Fruit fly (Drosophila melanogaster) whole organism, embryonic: Measurements from ENCODE around the gene Drsl1.

ENCODE experiments used
- ATbp ChIP-seq: fragments of 200-800 bp; sonication (Bioruptor generic); optimal IDR thresholded peaks from 2 replicates; lab custom pipeline; 2017; ENCODE audit warnings: missing biosample characterization, mild to moderate bottlenecking, missing genetic modification characterization, missing genetic modification reagents
- Awh ChIP-seq: fragments of 200-800 bp; sonication (Bioruptor generic); IDR thresholded peaks from 2 replicates; pipeline ENCODE4, ENCODE4 v1.3.6; 2022; ENCODE audit warnings: missing biosample characterization, missing genetic modification characterization
- Bteb2 ChIP-seq: fragments of 200-800 bp; sonication (Bioruptor generic); optimal IDR thresholded peaks from 2 replicates; lab custom pipeline; 2016; ENCODE audit warnings: missing biosample characterization, missing genetic modification characterization
- CG10209 ChIP-seq: fragments of 200-800 bp; sonication (Bioruptor generic); optimal IDR thresholded peaks from 3 replicates; lab custom pipeline; 2017; ENCODE audit warnings: missing biosample characterization, mild to moderate bottlenecking, missing genetic modification characterization, missing genetic modification reagents
- CG1024 ChIP-seq: fragments of 200-800 bp; sonication (Bioruptor generic); IDR thresholded peaks from 2 replicates; pipeline ENCODE4 v1.3.6; 2022; ENCODE audit warnings: missing biosample characterization, missing genetic modification characterization
- CG10274 ChIP-seq: fragments of 200-800 bp; sonication (Bioruptor generic); optimal IDR thresholded peaks from 3 replicates; lab custom pipeline; 2017; ENCODE audit warnings: missing biosample characterization, mild to moderate bottlenecking, missing genetic modification characterization
- CG10959 ChIP-seq: fragments of 200-800 bp; sonication (Bioruptor generic); IDR thresholded peaks from 2 replicates; pipeline ENCODE4 v1.3.6; 2022; ENCODE audit warnings: missing biosample characterization, missing genetic modification characterization
- CG11456 ChIP-seq: fragments of 200-800 bp; sonication (Bioruptor generic); IDR thresholded peaks from 3 replicates; pipeline ENCODE4 v1.3.6; 2022; ENCODE audit warnings: missing biosample characterization, missing genetic modification characterization
- CG12236 ChIP-seq: fragments of 200-800 bp; sonication (Bioruptor generic); optimal IDR thresholded peaks from 2 replicates; lab custom pipeline; 2016; ENCODE audit warnings: missing biosample characterization, missing genetic modification characterization
- CG12299 ChIP-seq: fragments of 200-800 bp; sonication (Bioruptor generic); optimal IDR thresholded peaks from 2 replicates; lab custom pipeline; 2018; ENCODE audit warnings: missing biosample characterization, mild to moderate bottlenecking, missing genetic modification characterization
- CG13624 ChIP-seq: fragments of 200-800 bp; sonication (Bioruptor generic); optimal IDR thresholded peaks from 2 replicates; lab custom pipeline; 2016; ENCODE audit warnings: missing biosample characterization, missing genetic modification characterization
- CG13894 ChIP-seq: fragments of 200-800 bp; sonication (Bioruptor generic); optimal IDR thresholded peaks from 3 replicates; lab custom pipeline; 2018; ENCODE audit warnings: missing biosample characterization, mild to moderate bottlenecking, missing genetic modification characterization, moderate library complexity
- CG15011 ChIP-seq: fragments of 200-800 bp; sonication (Bioruptor generic); optimal IDR thresholded peaks from 3 replicates; lab custom pipeline; 2018; ENCODE audit warnings: missing biosample characterization, mild to moderate bottlenecking, missing genetic modification characterization
- CG15514 ChIP-seq: fragments of 200-800 bp; sonication (Bioruptor generic); optimal IDR thresholded peaks from 3 replicates; lab custom pipeline; 2017; ENCODE audit warnings: missing biosample characterization, missing genetic modification characterization, mild to moderate bottlenecking, moderate library complexity, missing genetic modification reagents
- CG1602 ChIP-seq: fragments of 200-800 bp; sonication (Bioruptor generic); optimal IDR thresholded peaks from 3 replicates; lab custom pipeline; 2016; ENCODE audit warnings: missing biosample characterization, missing genetic modification characterization
- CG16779 ChIP-seq: fragments of 200-800 bp; sonication (Bioruptor generic); IDR thresholded peaks from 2 replicates; pipeline ENCODE4 v1.3.6; 2022; ENCODE audit warnings: missing biosample characterization, missing genetic modification characterization
- CG16815 ChIP-seq: fragments of 200-800 bp; sonication (Bioruptor generic); optimal IDR thresholded peaks from 3 replicates; lab custom pipeline; 2017; ENCODE audit warnings: missing biosample characterization, mild to moderate bottlenecking, missing genetic modification characterization
- CG2116 ChIP-seq: fragments of 200-800 bp; sonication (Bioruptor generic); optimal IDR thresholded peaks from 3 replicates; lab custom pipeline; 2018; ENCODE audit warnings: missing biosample characterization, mild to moderate bottlenecking, missing genetic modification characterization
- CG2129 ChIP-seq: fragments of 200-800 bp; sonication (Bioruptor generic); IDR thresholded peaks from 2 replicates; pipeline ENCODE4 v1.3.6; 2022; ENCODE audit warnings: missing biosample characterization, missing genetic modification characterization; ENCODE audit not compliant: partially characterized antibody
- CG31224 ChIP-seq: fragments of 200-800 bp; sonication (Bioruptor generic); IDR thresholded peaks from 2 replicates; pipeline ENCODE4 v1.3.6; 2022; ENCODE audit warnings: missing biosample characterization, missing genetic modification characterization
- CG4617 ChIP-seq: fragments of 200-800 bp; sonication (Bioruptor generic); optimal IDR thresholded peaks from 3 replicates; lab custom pipeline; 2016; ENCODE audit warnings: missing biosample characterization, missing genetic modification characterization, borderline replicate concordance
- CG7963 ChIP-seq: fragments of 200-800 bp; sonication (Bioruptor generic); IDR thresholded peaks from 3 replicates; pipeline ENCODE4 v1.3.6; 2022; ENCODE audit warnings: missing biosample characterization, missing genetic modification characterization; ENCODE audit not compliant: partially characterized antibody
- CG8944 ChIP-seq: fragments of 200-800 bp; sonication (Bioruptor generic); optimal IDR thresholded peaks from 3 replicates; lab custom pipeline; 2016; ENCODE audit warnings: missing biosample characterization, missing genetic modification characterization
- CG9609 ChIP-seq: fragments of 200-800 bp; sonication (Bioruptor generic); optimal IDR thresholded peaks from 3 replicates; lab custom pipeline; 2016; ENCODE audit warnings: missing biosample characterization, missing genetic modification characterization
- CG9932 ChIP-seq: fragments of 200-800 bp; sonication (Bioruptor generic); IDR thresholded peaks from 2 replicates; pipeline ENCODE4 v1.3.6; 2022; ENCODE audit warnings: missing biosample characterization, missing genetic modification characterization
- Doc2 ChIP-seq: fragments of 200-800 bp; sonication (Bioruptor generic); IDR thresholded peaks from 2 replicates; pipeline ENCODE4 v1.3.6; 2022; ENCODE audit warnings: missing biosample characterization, missing genetic modification characterization
- Dref ChIP-seq: fragments of 200-800 bp; sonication (Bioruptor generic); IDR thresholded peaks from 2 replicates; pipeline ENCODE4 v1.3.6; 2022; ENCODE audit warnings: missing biosample characterization, missing genetic modification characterization
- Fer1 ChIP-seq: fragments of 200-800 bp; sonication (Bioruptor generic); optimal IDR thresholded peaks from 2 replicates; lab custom pipeline; 2017; ENCODE audit warnings: missing biosample characterization, mild to moderate bottlenecking, missing genetic modification characterization
- HLH54F ChIP-seq: fragments of 200-800 bp; sonication (Bioruptor generic); optimal IDR thresholded peaks from 3 replicates; lab custom pipeline; 2016; ENCODE audit warnings: missing biosample characterization, missing genetic modification characterization
- HLHmδ ChIP-seq: fragments of 200-800 bp; sonication (Bioruptor generic); optimal IDR thresholded peaks from 2 replicates; lab custom pipeline; 2018; ENCODE audit warnings: missing biosample characterization, mild to moderate bottlenecking, missing genetic modification characterization, moderate library complexity
- Hmx ChIP-seq: fragments of 200-800 bp; sonication (Bioruptor generic); optimal IDR thresholded peaks from 2 replicates; lab custom pipeline; 2016; ENCODE audit warnings: missing biosample characterization, missing genetic modification characterization
- Nf-YC ChIP-seq: fragments of 200-800 bp; optimal IDR thresholded peaks from 3 replicates; lab custom pipeline; 2019; ENCODE audit warnings: missing biosample characterization, mild to moderate bottlenecking, missing genetic modification characterization, moderate library complexity
- Rx ChIP-seq: fragments of 200-800 bp; sonication (Bioruptor generic); IDR thresholded peaks from 2 replicates; pipeline ENCODE4 v1.3.6; 2022; ENCODE audit warnings: missing biosample characterization, missing genetic modification characterization
- Spps ChIP-seq: fragments of 200-800 bp; sonication (Bioruptor generic); optimal IDR thresholded peaks from 2 replicates; lab custom pipeline; 2018; ENCODE audit warnings: missing biosample characterization, mild to moderate bottlenecking, missing genetic modification characterization
- Trl ChIP-seq, 3 experiments: fragments of >200 bp in 2 of 3; fragments of 200-800 bp in 1 of 3; sonication (Bioruptor generic) in 1 of 3; optimal IDR thresholded peaks; 2 replicates in 1 of 3; 3 replicates in 2 of 3; lab custom pipeline; 2016 to 2017; ENCODE audit warnings: missing biosample characterization in 1 of 3, missing genetic modification characterization in 1 of 3
- Usf ChIP-seq: fragments of 200-800 bp; sonication (Bioruptor generic); optimal IDR thresholded peaks from 2 replicates; lab custom pipeline; 2017; ENCODE audit warnings: missing genotype, missing biosample characterization, missing genetic modification characterization
- chinmo ChIP-seq: fragments of 200-800 bp; sonication (Bioruptor generic); IDR thresholded peaks from 4 replicates; pipeline ENCODE4 v1.3.6; 2022; ENCODE audit warnings: missing biosample characterization, missing genetic modification characterization; ENCODE audit not compliant: partially characterized antibody
- chm ChIP-seq: fragments of 200-800 bp; sonication (Bioruptor generic); IDR thresholded peaks from 2 replicates; pipeline ENCODE4 v1.3.6; 2022; ENCODE audit warnings: missing biosample characterization, missing genetic modification characterization
- crol ChIP-seq: fragments of 200-800 bp; sonication (Bioruptor generic); IDR thresholded peaks from 2 replicates; pipeline ENCODE4 v1.3.6; 2022; ENCODE audit warnings: missing biosample characterization, missing genetic modification characterization
- dpn ChIP-seq, 2 experiments: fragments of 200-800 bp; sonication (Bioruptor generic); optimal IDR thresholded peaks; 3 replicates each; lab custom pipeline; 2016; ENCODE audit warnings: missing biosample characterization in 2 of 2, missing genetic modification characterization in 2 of 2
- eyg ChIP-seq: fragments of 200-800 bp; sonication (Bioruptor generic); optimal IDR thresholded peaks from 3 replicates; lab custom pipeline; 2016; ENCODE audit warnings: missing biosample characterization, missing genetic modification characterization
- fd3F ChIP-seq: fragments of 200-800 bp; sonication (Bioruptor generic); optimal IDR thresholded peaks from 2 replicates; lab custom pipeline; 2018; ENCODE audit warnings: missing biosample characterization, mild to moderate bottlenecking, missing genetic modification characterization, moderate library complexity
- ind ChIP-seq: fragments of 200-800 bp; sonication (Bioruptor generic); optimal IDR thresholded peaks from 3 replicates; lab custom pipeline; 2016; ENCODE audit warnings: missing biosample characterization, missing genetic modification characterization
- lmd ChIP-seq: fragments of 200-800 bp; sonication (Bioruptor generic); IDR thresholded peaks from 2 replicates; pipeline ENCODE4 v1.3.6; 2022; ENCODE audit warnings: missing biosample characterization, missing genetic modification characterization
- nau ChIP-seq: fragments of 200-800 bp; sonication (Bioruptor generic); optimal IDR thresholded peaks from 3 replicates; lab custom pipeline; 2017; ENCODE audit warnings: missing biosample characterization, mild to moderate bottlenecking, missing genetic modification characterization, missing genetic modification reagents
- peb ChIP-seq: fragments of 200-800 bp; sonication (Bioruptor generic); IDR thresholded peaks from 2 replicates; pipeline ENCODE4 v1.3.6; 2022; ENCODE audit warnings: missing biosample characterization, missing genetic modification characterization
- repo ChIP-seq: fragments of 200-800 bp; sonication (Bioruptor generic); optimal IDR thresholded peaks from 2 replicates; lab custom pipeline; 2016; ENCODE audit warnings: missing biosample characterization, missing genetic modification characterization
- sim ChIP-seq: fragments of 200-800 bp; sonication (Bioruptor generic); IDR thresholded peaks from 2 replicates; pipeline ENCODE4 v1.3.6; 2022; ENCODE audit warnings: missing biosample characterization, missing genetic modification characterization
- tup ChIP-seq: fragments of 200-800 bp; sonication (Bioruptor generic); optimal IDR thresholded peaks from 2 replicates; lab custom pipeline; 2016; ENCODE audit warnings: missing biosample characterization, mild to moderate bottlenecking, missing genetic modification characterization, moderate library complexity
- z ChIP-seq: fragments of 200-800 bp; sonication (Bioruptor generic); IDR thresholded peaks from 3 replicates; pipeline ENCODE4 v1.3.6; 2022; ENCODE audit warnings: missing biosample characterization, missing genetic modification characterization

The Drsl1 gene

dm6 chr3L:3301171-3301738 is 34.3 kb downstream of the Drsl1 start (continued):
- TF ChIP-seq repo (peak; percentile 73), CG4617 (GFP tag; lab: Kevin White, UChicago) (peak; percentile 69), CG15514 (GFP tag; lab: Kevin White, UChicago) (peak; percentile 86), CG10959 (GFP tag; lab: Robert Waterston, UW) (peak; percentile 73), CG1024 (GFP tag; lab: Robert Waterston, UW) (peak; percentile 43; the same call in 1 of the 2 replicates), peb (GFP tag; lab: Robert Waterston, UW) (peak; percentile 82), CG10274 (peak; percentile 56), CG2129 (GFP tag; lab: Robert Waterston, UW) (no peak), CG12299 (peak; percentile 87), Usf (GFP tag; lab: Kevin White, UChicago) (peak; percentile 62), CG9932 (GFP tag; lab: Robert Waterston, UW) (peak; percentile 70), CG11456 (GFP tag; lab: Robert Waterston, UW) (peak; percentile 81), HLH54F (GFP tag; lab: Kevin White, UChicago) (peak; percentile 84), chinmo (GFP tag; lab: Robert Waterston, UW) (peak; percentile 77; the same call in 2 of the 4 replicates), CG31224 (peak; percentile 77), HLHmδ (GFP tag; lab: Kevin White, UChicago) (no peak), sim (GFP tag; lab: Robert Waterston, UW) (peak; percentile 84), Doc2 (GFP tag; lab: Robert Waterston, UW) (no peak), CG16815 (GFP tag; lab: Kevin White, UChicago) (peak; percentile 69), Hmx (peak; percentile 78), chm (peak; percentile 90), CG1602 (GFP tag; lab: Kevin White, UChicago) (peak; percentile 90), Fer1 (peak; percentile 96), CG7963 (GFP tag; lab: Robert Waterston, UW) (no peak), nau (peak; percentile 88), CG13624 (GFP tag; lab: Kevin White, UChicago) (peak; percentile 91), CG16779 (GFP tag; lab: Robert Waterston, UW) (peak; percentile 61; the same call in 1 of the 2 replicates), Spps (tag; lab: Kevin White, UChicago) (peak; percentile 71), Trl (optimal IDR thresholded peaks at IDR 0.05; lab: Kevin White, UChicago) (peak; percentile 10 to 46), Trl (GFP tag; optimal IDR thresholded peaks at IDR 0.05; lab: Kevin White, UChicago) (peak; percentile 83), dpn (GFP tag; optimal IDR thresholded peaks at IDR 0.05; lab: Kevin White, UChicago) (peak; percentile 90 to 91), Bteb2 (GFP tag; lab: Kevin White, UChicago) (peak; percentile 89), ind (peak; percentile 91), CG12236 (GFP tag; lab: Kevin White, UChicago) (peak; percentile 69), Nf-YC (tag; lab: Kevin White, UChicago) (peak; percentile 80), Awh (GFP tag; lab: Robert Waterston, UW) (peak; percentile 89), lmd (GFP tag; lab: Robert Waterston, UW) (peak; percentile 85), ATbp (GFP tag; lab: Kevin White, UChicago) (peak; percentile 91), fd3F (GFP tag; lab: Kevin White, UChicago) (peak; percentile 92), CG13894 (peak; percentile 79), CG15011 (GFP tag; lab: Kevin White, UChicago) (peak; percentile 84), z (GFP tag; lab: Robert Waterston, UW) (peak; percentile 62; the same call in 2 of the 3 replicates), CG2116 (GFP tag; lab: Kevin White, UChicago) (peak; percentile 68), crol (GFP tag; lab: Robert Waterston, UW) (peak; percentile 96), tup (GFP tag; lab: Kevin White, UChicago) (peak; percentile 77), CG9609 (GFP tag; lab: Kevin White, UChicago) (peak; percentile 88), eyg (GFP tag; lab: Kevin White, UChicago) (peak; percentile 91), Rx (GFP tag; lab: Robert Waterston, UW) (peak; percentile 86), CG8944 (GFP tag; lab: Kevin White, UChicago) (peak; percentile 88), Dref (GFP tag; lab: Robert Waterston, UW) (no peak), CG10209 (GFP tag; lab: Kevin White, UChicago) (peak; percentile 92)
